Fruit fly (Drosophila melanogaster) whole organism, wandering third instar larva: ENCODE measurements around the gene CrebA.

Experiments used
- Abd-B ChIP-seq: fragments of >200 bp; optimal IDR thresholded peaks from 2 replicates; lab custom pipeline; 2017; ENCODE audit warnings: missing biosample characterization, missing genetic modification characterization
- CG32264 ChIP-seq: fragments of 200-800 bp; sonication (Bioruptor generic); optimal IDR thresholded peaks from 2 replicates; lab custom pipeline; 2016; ENCODE audit warnings: missing biosample characterization, missing genetic modification characterization
- CG9705 ChIP-seq: fragments of 200-800 bp; sonication (Bioruptor generic); optimal IDR thresholded peaks from 2 replicates; lab custom pipeline; 2018; ENCODE audit warnings: missing biosample characterization, mild to moderate bottlenecking, missing genetic modification characterization
- CrebA ChIP-seq: fragments of 200-800 bp; sonication (Bioruptor generic); optimal IDR thresholded peaks from 2 replicates; lab custom pipeline; 2016; ENCODE audit warnings: missing biosample characterization, mild to moderate bottlenecking, missing genetic modification characterization, borderline replicate concordance
- Dfd ChIP-seq: fragments of >200 bp; optimal IDR thresholded peaks from 2 replicates; lab custom pipeline; 2017; ENCODE audit warnings: missing biosample characterization, missing genetic modification characterization
- Dif ChIP-seq: fragments of 200-275, 200-300 bp; sonication (Bioruptor generic); optimal IDR thresholded peaks from 2 replicates; lab custom pipeline; 2018; ENCODE audit warnings: missing biosample characterization, missing genetic modification characterization; ENCODE audit not compliant: partially characterized antibody
- GATAd ChIP-seq: sonication (Bioruptor generic); optimal IDR thresholded peaks from 2 replicates; lab custom pipeline; 2016; ENCODE audit warnings: missing biosample characterization, missing genetic modification characterization
- HLH106 ChIP-seq: fragments of 200-800 bp; optimal IDR thresholded peaks from 3 replicates; lab custom pipeline; 2019; ENCODE audit warnings: missing biosample characterization, mild to moderate bottlenecking, missing genetic modification characterization, moderate library complexity
- Hnf4 ChIP-seq: fragments of 200-800 bp; sonication (Bioruptor generic); optimal IDR thresholded peaks from 2 replicates; lab custom pipeline; 2016; ENCODE audit warnings: missing biosample characterization, mild to moderate bottlenecking, missing genetic modification characterization
- Hr78 ChIP-seq: fragments of >200 bp; optimal IDR thresholded peaks from 2 replicates; lab custom pipeline; 2017; ENCODE audit warnings: missing biosample characterization, missing genetic modification characterization
- Hr83 ChIP-seq: fragments of 200-300 bp; sonication (Bioruptor generic); optimal IDR thresholded peaks from 2 replicates; lab custom pipeline; 2016; ENCODE audit warnings: missing biosample characterization, mild to moderate bottlenecking, missing genetic modification characterization, moderate library complexity; ENCODE audit not compliant: poor library complexity, severe bottlenecking
- Jra ChIP-seq: sonication (Bioruptor generic); optimal IDR thresholded peaks from 2 replicates; lab custom pipeline; 2016; ENCODE audit warnings: missing biosample characterization, missing genetic modification characterization
- Mio ChIP-seq: sonication (Bioruptor generic); optimal IDR thresholded peaks from 2 replicates; lab custom pipeline; 2016; ENCODE audit warnings: missing biosample characterization, missing genetic modification characterization
- Myc ChIP-seq: fragments of >200 bp; optimal IDR thresholded peaks from 2 replicates; lab custom pipeline; 2017
- OdsH ChIP-seq: fragments of 200-800 bp; sonication (Bioruptor generic); optimal IDR thresholded peaks from 2 replicates; lab custom pipeline; 2016; ENCODE audit warnings: missing biosample characterization, mild to moderate bottlenecking, missing genetic modification characterization
- Rel ChIP-seq, 2 experiments: fragments of 200-800 bp; sonication (Bioruptor generic) in 1 of 2; optimal IDR thresholded peaks; 2 replicates in 1 of 2; 3 replicates in 1 of 2; lab custom pipeline; 2016 to 2019; ENCODE audit warnings: mild to moderate bottlenecking in 2 of 2, missing biosample characterization in 2 of 2, missing genetic modification characterization in 2 of 2, moderate library complexity in 1 of 2
- Sp1 ChIP-seq: fragments of 200-800 bp; sonication (Bioruptor generic); optimal IDR thresholded peaks from 3 replicates; lab custom pipeline; 2019; ENCODE audit warnings: missing biosample characterization, mild to moderate bottlenecking, missing genetic modification characterization, moderate library complexity
- Vsx2 ChIP-seq: fragments of 200-300, 225-300 bp; sonication (Bioruptor generic); optimal IDR thresholded peaks from 2 replicates; lab custom pipeline; 2018; ENCODE audit warnings: missing biosample characterization, missing genetic modification characterization; ENCODE audit not compliant: partially characterized antibody
- br ChIP-seq: fragments of 200-800 bp; sonication (Bioruptor generic); optimal IDR thresholded peaks from 2 replicates; lab custom pipeline; 2016; ENCODE audit warnings: missing biosample characterization, missing genetic modification characterization
- brk ChIP-seq: fragments of 200-800 bp; sonication (Bioruptor generic); optimal IDR thresholded peaks from 2 replicates; lab custom pipeline; 2016; ENCODE audit warnings: missing biosample characterization, mild to moderate bottlenecking, missing genetic modification characterization
- dl ChIP-seq, 2 experiments: fragments of 175-275, 200-275 bp in 1 of 2; fragments of 200-275 bp in 1 of 2; sonication (Bioruptor generic); optimal IDR thresholded peaks; lab custom pipeline; 2018; ENCODE audit warnings: mild to moderate bottlenecking in 2 of 2, missing biosample characterization in 2 of 2, missing genetic modification characterization in 2 of 2, moderate library complexity in 2 of 2; ENCODE audit not compliant: partially characterized antibody in 2 of 2, insufficient read depth in 1 of 2
- dmrt93B ChIP-seq: fragments of 200-800 bp; sonication (Bioruptor generic); optimal IDR thresholded peaks from 2 replicates; lab custom pipeline; 2018; ENCODE audit warnings: missing biosample characterization, mild to moderate bottlenecking, missing genetic modification characterization
- dsf ChIP-seq: sonication (Bioruptor generic); optimal IDR thresholded peaks from 2 replicates; lab custom pipeline; 2016; ENCODE audit warnings: missing biosample characterization, missing genetic modification characterization, borderline replicate concordance
- ey ChIP-seq: fragments of 200-800 bp; sonication (Bioruptor generic); optimal IDR thresholded peaks from 2 replicates; lab custom pipeline; 2016; ENCODE audit warnings: missing biosample characterization, missing genetic modification characterization
- foxo ChIP-seq, 2 experiments: fragments of 200-800 bp; sonication (Bioruptor generic); optimal IDR thresholded peaks; 2 replicates in 1 of 2; 3 replicates in 1 of 2; lab custom pipeline; 2016 to 2017; ENCODE audit warnings: missing biosample characterization in 2 of 2, missing genetic modification characterization in 2 of 2
- fru ChIP-seq: fragments of 200-800 bp; sonication (Bioruptor generic); optimal IDR thresholded peaks from 3 replicates; lab custom pipeline; 2016; ENCODE audit warnings: missing biosample characterization, mild to moderate bottlenecking, missing genetic modification characterization
- h ChIP-seq: fragments of 200-800 bp; sonication (Bioruptor generic); optimal IDR thresholded peaks from 3 replicates; lab custom pipeline; 2016; ENCODE audit warnings: missing biosample characterization, mild to moderate bottlenecking, missing genetic modification characterization
- jim ChIP-seq: fragments of 175-275, 200-325 bp; sonication (Bioruptor generic); optimal IDR thresholded peaks from 2 replicates; lab custom pipeline; 2016; ENCODE audit warnings: missing biosample characterization, mild to moderate bottlenecking, missing genetic modification characterization
- lola ChIP-seq: fragments of >200 bp; optimal IDR thresholded peaks from 2 replicates; lab custom pipeline; 2017; ENCODE audit warnings: missing biosample characterization, missing genetic modification characterization
- pan ChIP-seq: fragments of >200 bp; optimal IDR thresholded peaks from 2 replicates; lab custom pipeline; 2017
- psq ChIP-seq: fragments of 200-800 bp; sonication (Bioruptor generic); optimal IDR thresholded peaks from 3 replicates; lab custom pipeline; 2017; ENCODE audit warnings: missing biosample characterization, mild to moderate bottlenecking, missing genetic modification characterization, moderate library complexity
- rgr ChIP-seq: fragments of 200-800 bp; sonication (Bioruptor generic); optimal IDR thresholded peaks from 3 replicates; lab custom pipeline; 2016; ENCODE audit warnings: missing biosample characterization, mild to moderate bottlenecking, missing genetic modification characterization
- sage ChIP-seq: fragments of 200-800 bp; sonication (Bioruptor generic); optimal IDR thresholded peaks from 2 replicates; lab custom pipeline; 2016; ENCODE audit warnings: missing biosample characterization, mild to moderate bottlenecking, missing genetic modification characterization
- sv ChIP-seq: fragments of 200-800 bp; sonication (Bioruptor generic); optimal IDR thresholded peaks from 3 replicates; lab custom pipeline; 2016; ENCODE audit warnings: missing biosample characterization, missing genetic modification characterization
- tai ChIP-seq: sonication (Bioruptor generic); optimal IDR thresholded peaks from 2 replicates; lab custom pipeline; 2016; ENCODE audit warnings: missing biosample characterization, missing genetic modification characterization
- usp ChIP-seq: fragments of >200 bp; optimal IDR thresholded peaks from 2 replicates; lab custom pipeline; 2017; ENCODE audit warnings: missing biosample characterization, missing genetic modification characterization
- woc ChIP-seq: sonication (Bioruptor generic); optimal IDR thresholded peaks from 2 replicates; lab custom pipeline; 2016; ENCODE audit warnings: missing biosample characterization, mild to moderate bottlenecking, missing genetic modification characterization

The CrebA gene

DNA sequence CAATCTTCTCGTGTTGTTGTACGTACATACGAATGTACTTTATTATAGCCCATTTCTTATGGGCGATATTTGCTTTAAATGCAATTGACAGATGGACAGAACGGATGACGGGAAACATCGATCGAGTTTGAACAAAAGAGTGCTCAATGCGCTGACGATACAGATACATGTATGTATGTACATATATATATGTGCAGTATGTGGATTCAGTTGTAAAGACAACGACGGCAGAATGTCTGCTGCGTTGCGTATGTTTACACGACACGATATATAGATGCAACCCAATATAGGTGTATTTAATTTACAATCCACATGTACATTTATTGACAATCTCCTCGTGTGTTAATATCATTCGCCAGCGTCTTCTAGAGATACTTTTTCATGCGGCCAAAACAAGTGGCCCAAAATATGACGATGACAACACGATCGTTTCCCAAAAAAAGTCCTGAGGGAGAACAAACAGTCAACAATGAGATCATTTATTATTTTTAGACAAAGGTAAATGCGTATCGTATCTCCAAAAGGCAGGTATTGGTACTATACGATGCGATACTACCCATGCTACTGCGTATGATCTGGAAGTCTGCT is 4.5 kb upstream of the CrebA start:
- TF ChIP-seq rgr (GFP tag; lab: Kevin White, UChicago) (peak; percentile 26), Myc (lab: Kevin White, UChicago) (no peak), usp (no peak), Dfd (GFP tag; lab: Kevin White, UChicago) (no peak), Sp1 (GFP tag; lab: Kevin White, UChicago) (peak; percentile 50), brk (GFP tag; lab: Kevin White, UChicago) (peak; percentile 58), sv (GFP tag; lab: Kevin White, UChicago) (no peak), lola (GFP tag; lab: Kevin White, UChicago) (no peak), OdsH (GFP tag; lab: Kevin White, UChicago) (peak; percentile 47), Hnf4 (GFP tag; lab: Kevin White, UChicago) (peak; percentile 25), Vsx2 (GFP tag; lab: Kevin White, UChicago) (no peak), Hr78 (GFP tag; lab: Kevin White, UChicago) (no peak), sage (peak; percentile 64), h (GFP tag; lab: Kevin White, UChicago) (peak; percentile 54), dl (GFP tag; optimal IDR thresholded peaks at IDR 0.05; lab: Kevin White, UChicago; ENCODE audit: insufficient read depth in 1 of 2, partially characterized antibody in 2 of 2) (no peak), br (GFP tag; lab: Kevin White, UChicago) (peak; percentile 15), pan (no peak), HLH106 (tag; lab: Kevin White, UChicago) (no peak), Jra (GFP tag; lab: Kevin White, UChicago) (no peak), fru (GFP tag; lab: Kevin White, UChicago) (peak; percentile 41), foxo (GFP tag; optimal IDR thresholded peaks at IDR 0.05; lab: Kevin White, UChicago) (no peak), dsf (GFP tag; lab: Kevin White, UChicago) (no peak)

dm6 chr3L:15531423-15532325 is 3.5 kb upstream of the CrebA start, which contains the start of gene CG43248:
Gene CG43248 (minus strand): TSS chr3L:15531473.
- no peak for TF ChIP-seq h (GFP tag; lab: Kevin White, UChicago)
- TF ChIP-seq fru (GFP tag; lab: Kevin White, UChicago) = no peak
- no peak for TF ChIP-seq pan
- no peak for TF ChIP-seq ey
- no peak for TF ChIP-seq sage

DNA sequence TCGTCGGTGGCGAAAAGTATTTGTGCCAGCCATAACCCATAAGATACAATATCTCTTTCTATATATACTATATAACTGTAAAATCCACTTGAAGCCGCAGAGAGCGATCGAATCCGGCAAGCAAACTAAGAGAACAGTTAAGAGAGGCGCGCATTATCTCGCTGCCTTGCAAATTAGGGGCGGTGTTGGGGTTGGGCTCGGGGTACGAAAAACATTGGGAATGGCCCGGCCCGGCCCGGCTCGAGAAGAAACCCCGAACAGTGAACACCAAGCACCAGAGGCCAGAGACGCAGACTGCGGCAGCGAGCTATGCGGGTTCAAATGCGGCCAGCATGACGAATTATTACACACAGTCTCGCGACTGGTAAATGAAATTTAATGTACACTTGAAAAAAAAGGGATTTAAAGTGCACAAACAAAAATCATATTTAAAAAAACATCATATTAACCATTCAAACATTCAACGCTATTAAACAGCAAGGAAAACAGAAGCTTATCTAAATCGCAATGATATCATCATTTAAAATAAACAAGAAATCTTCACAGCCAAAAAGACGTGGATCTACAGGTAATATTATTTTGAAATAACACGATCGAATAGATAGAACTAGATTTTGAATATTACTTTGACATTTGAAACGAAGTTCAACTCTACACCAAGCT is 2.7 kb upstream of the CrebA start:
- TF ChIP-seq CrebA (peak; percentile 63), pan (no peak), jim (no peak), Hr78 (GFP tag; lab: Kevin White, UChicago) (no peak), foxo (GFP tag; optimal IDR thresholded peaks at IDR 0.05; lab: Kevin White, UChicago) (peak in 1 of 2 experiments; percentile 53), h (GFP tag; lab: Kevin White, UChicago) (peak; percentile 55), psq (GFP tag; lab: Kevin White, UChicago) (peak; percentile 21), rgr (GFP tag; lab: Kevin White, UChicago) (peak; percentile 23), usp (no peak), CG9705 (no peak), Myc (lab: Kevin White, UChicago) (no peak), fru (GFP tag; lab: Kevin White, UChicago) (peak; percentile 62), GATAd (GFP tag; lab: Kevin White, UChicago) (no peak), dsf (GFP tag; lab: Kevin White, UChicago) (no peak), Sp1 (GFP tag; lab: Kevin White, UChicago) (peak; percentile 26), Hr83 (GFP tag; lab: Kevin White, UChicago) (peak; percentile 28), Dfd (GFP tag; lab: Kevin White, UChicago) (no peak), Abd-B (GFP tag; lab: Kevin White, UChicago) (no peak), brk (GFP tag; lab: Kevin White, UChicago) (peak; percentile 5), dmrt93B (GFP tag; lab: Kevin White, UChicago) (peak; percentile 67), dl (GFP tag; optimal IDR thresholded peaks at IDR 0.05; lab: Kevin White, UChicago; ENCODE audit: insufficient read depth in 1 of 2, partially characterized antibody in 2 of 2) (peak; percentile 58 to 72), sv (GFP tag; lab: Kevin White, UChicago) (no peak), ey (peak; percentile 36), Jra (GFP tag; lab: Kevin White, UChicago) (peak; percentile 25), Rel (GFP tag; optimal IDR thresholded peaks at IDR 0.05; lab: Kevin White, UChicago) (peak; percentile 90), Rel (tag; optimal IDR thresholded peaks at IDR 0.05; lab: Kevin White, UChicago) (peak; percentile 97), Hnf4 (GFP tag; lab: Kevin White, UChicago) (no peak), tai (peak; percentile 42), Dif (GFP tag; lab: Kevin White, UChicago) (peak; percentile 89), sage (peak; percentile 68), Vsx2 (GFP tag; lab: Kevin White, UChicago) (no peak), lola (GFP tag; lab: Kevin White, UChicago) (no peak), br (GFP tag; lab: Kevin White, UChicago) (peak; percentile 21), woc (peak; percentile 37), Mio (GFP tag; lab: Kevin White, UChicago) (no peak), CG32264 (peak; percentile 13), OdsH (GFP tag; lab: Kevin White, UChicago) (no peak)
